Worm (Caenorhabditis elegans): ENCODE measurements around the gene metl-13.

- TF ChIP-seq T22C8.4 (GFP tag; IDR thresholded peaks at IDR 0.05) (no peak), flt-1 (GFP tag; IDR thresholded peaks at IDR 0.05) (no peak), klf-2 (GFP tag; conservative IDR thresholded peaks at IDR 0.05) (no peak), ztf-29 (GFP tag; IDR thresholded peaks at IDR 0.05) (no peak), med-1 (GFP tag; optimal IDR thresholded peaks at IDR 0.05; ENCODE audit: insufficient read depth) (no peak), tab-1 (GFP tag; IDR thresholded peaks at IDR 0.05) (no peak), ztf-23 (GFP tag; IDR thresholded peaks at IDR 0.05) (no peak)
Measured at ce11 chrIV:6605863-6606262, 29.0 kb upstream of the metl-13 start, which contains the start of gene nstp-2.

Measured in whole organism, midembryonic.